Worm (Caenorhabditis elegans) whole organism, L1 larva: ENCODE measurements around the gene str-187.

Source experiments
- F16B12.6 ChIP-seq: fragments of 150-350 bp; optimal IDR thresholded peaks from 2 replicates; lab custom pipeline; 2014; ENCODE audit warnings: missing biosample characterization, missing genetic modification characterization
- aly-2 ChIP-seq: fragments of 150-350 bp; optimal IDR thresholded peaks from 2 replicates; lab custom pipeline; 2014; ENCODE audit warnings: missing biosample characterization, missing genetic modification characterization
- ama-1 ChIP-seq: fragments of 150-350 bp; optimal IDR thresholded peaks from 2 replicates; lab custom pipeline; 2014
- blmp-1 ChIP-seq: fragments of 150-350 bp; optimal IDR thresholded peaks from 2 replicates; lab custom pipeline; 2014; ENCODE audit warnings: missing biosample characterization, missing genetic modification characterization
- dpl-1 ChIP-seq, 3 experiments: fragments of 150-350 bp in 2 of 3; sonication (generic microtip) in 1 of 3; optimal IDR thresholded peaks; 2 replicates each; lab custom pipeline; 2014 to 2017; ENCODE audit warnings: missing biosample characterization in 3 of 3, missing genetic modification characterization in 3 of 3, missing genetic modification reagents in 3 of 3
- efl-1 ChIP-seq, 4 experiments: fragments of 150-350 bp; optimal IDR thresholded peaks in 3 of 4; peaks in 1 of 4; 1 replicate in 1 of 4; 2 replicates in 3 of 4; lab custom pipeline; 2014; ENCODE audit warnings: missing biosample characterization in 2 of 4, missing genetic modification characterization in 2 of 4, missing genetic modification reagents in 2 of 4
- efl-3 ChIP-seq: fragments of 200-800 bp; sonication (Bioruptor generic); optimal IDR thresholded peaks from 2 replicates; lab custom pipeline; 2018; ENCODE audit warnings: mild to moderate bottlenecking, missing genetic modification characterization, missing compliant biosample characterization
- egl-13 ChIP-seq: sonication (generic microtip); optimal IDR thresholded peaks from 2 replicates; lab custom pipeline; 2016; ENCODE audit warnings: missing genotype, missing genetic modification reagents, missing genetic modification characterization, missing compliant biosample characterization
- elt-2 ChIP-seq: sonication (generic microtip); optimal IDR thresholded peaks from 2 replicates; lab custom pipeline; 2016; ENCODE audit warnings: missing genetic modification characterization, mild to moderate bottlenecking, inconsistent platforms, missing compliant biosample characterization, missing genetic modification reagents
- elt-3 ChIP-seq, 6 experiments: fragments of 150-350 bp in 1 of 6; sonication (generic microtip); optimal IDR thresholded peaks; 2 replicates each; lab custom pipeline; 2017 to 2018; ENCODE audit warnings: missing biosample characterization in 6 of 6, missing genetic modification characterization in 6 of 6, inconsistent platforms in 1 of 6
- fkh-8 ChIP-seq: sonication (generic microtip); optimal IDR thresholded peaks from 2 replicates; lab custom pipeline; 2016; ENCODE audit warnings: mild to moderate bottlenecking, missing genetic modification characterization, missing compliant biosample characterization
- hlh-4 ChIP-seq: sonication (generic microtip); optimal IDR thresholded peaks from 2 replicates; lab custom pipeline; 2016; ENCODE audit warnings: mild to moderate bottlenecking, missing genetic modification characterization, missing compliant biosample characterization
- hpl-2 ChIP-seq: fragments of 150-350 bp; optimal IDR thresholded peaks from 2 replicates; lab custom pipeline; 2014; ENCODE audit warnings: missing biosample characterization, missing genetic modification reagents, missing genetic modification characterization
- lin-14 ChIP-seq: fragments of 200-800 bp; sonication (Bioruptor generic); optimal IDR thresholded peaks from 2 replicates; lab custom pipeline; 2018; ENCODE audit warnings: mild to moderate bottlenecking, missing genetic modification characterization, moderate library complexity, missing compliant biosample characterization
- lin-35 ChIP-seq, 2 experiments: fragments of 150-350 bp; optimal IDR thresholded peaks; 2 replicates each; lab custom pipeline; 2014; ENCODE audit warnings: missing biosample characterization in 2 of 2, missing genetic modification characterization in 2 of 2, missing genetic modification reagents in 2 of 2
- lsy-2 ChIP-seq, 2 experiments: fragments of 150-350 bp; optimal IDR thresholded peaks; 2 replicates each; lab custom pipeline; 2014; ENCODE audit warnings: missing biosample characterization in 2 of 2, missing genetic modification characterization in 2 of 2
- mep-1 ChIP-seq: fragments of 150-350 bp; optimal IDR thresholded peaks from 2 replicates; lab custom pipeline; 2014; ENCODE audit warnings: missing biosample characterization, missing genetic modification characterization
- nhr-11 ChIP-seq: fragments of 150-350 bp; optimal IDR thresholded peaks from 2 replicates; lab custom pipeline; 2014; ENCODE audit warnings: missing biosample characterization, missing genetic modification characterization
- nhr-12 ChIP-seq: sonication (generic microtip); optimal IDR thresholded peaks from 2 replicates; lab custom pipeline; 2017; ENCODE audit warnings: missing biosample characterization, missing genetic modification characterization
- nhr-20 ChIP-seq: sonication (generic microtip); optimal IDR thresholded peaks from 2 replicates; lab custom pipeline; 2016; ENCODE audit warnings: mild to moderate bottlenecking, missing genetic modification characterization, missing compliant biosample characterization
- nhr-237 ChIP-seq: fragments of 150-350 bp; optimal IDR thresholded peaks from 2 replicates; lab custom pipeline; 2014; ENCODE audit warnings: missing biosample characterization, missing genetic modification characterization
- nhr-71 ChIP-seq: sonication (generic microtip); optimal IDR thresholded peaks from 2 replicates; lab custom pipeline; 2016; ENCODE audit warnings: mild to moderate bottlenecking, missing genetic modification characterization, moderate library complexity, missing compliant biosample characterization
- nhr-76 ChIP-seq: sonication (generic microtip); optimal IDR thresholded peaks from 2 replicates; lab custom pipeline; 2017; ENCODE audit warnings: missing biosample characterization, missing genetic modification characterization
- nhr-77 ChIP-seq: fragments of 150-350 bp; optimal IDR thresholded peaks from 2 replicates; lab custom pipeline; 2014; ENCODE audit warnings: missing biosample characterization, missing genetic modification characterization
- nhr-85 ChIP-seq: sonication (generic microtip); peaks from one replicate; lab custom pipeline; 2016; ENCODE audit warnings: missing genetic modification characterization, inconsistent platforms, missing compliant biosample characterization
- nhr-90 ChIP-seq: sonication (generic microtip); optimal IDR thresholded peaks from 2 replicates; lab custom pipeline; 2016; ENCODE audit warnings: mild to moderate bottlenecking, missing genetic modification characterization, missing compliant biosample characterization; ENCODE audit not compliant: poor library complexity
- pag-3 ChIP-seq: sonication (generic microtip); optimal IDR thresholded peaks from 2 replicates; lab custom pipeline; 2017; ENCODE audit warnings: missing genetic modification characterization, mild to moderate bottlenecking, missing compliant biosample characterization, antibody characterized with exemption, borderline replicate concordance; ENCODE audit not compliant: insufficient read depth
- pqm-1 ChIP-seq: sonication (generic microtip); optimal IDR thresholded peaks from 3 replicates; lab custom pipeline; 2017; ENCODE audit warnings: missing biosample characterization, missing genetic modification characterization
- rnt-1 ChIP-seq: sonication (generic microtip); optimal IDR thresholded peaks from 2 replicates; lab custom pipeline; 2016; ENCODE audit warnings: mild to moderate bottlenecking, missing genetic modification characterization, moderate library complexity, missing compliant biosample characterization
- skn-1 ChIP-seq: fragments of 150-350 bp; optimal IDR thresholded peaks from 2 replicates; lab custom pipeline; 2014; ENCODE audit warnings: missing biosample characterization, missing genetic modification characterization
- snu-23 ChIP-seq: sonication (generic microtip); optimal IDR thresholded peaks from 2 replicates; lab custom pipeline; 2016; ENCODE audit warnings: missing genetic modification characterization, missing compliant biosample characterization
- swsn-7 ChIP-seq: sonication (generic microtip); optimal IDR thresholded peaks from 2 replicates; lab custom pipeline; 2016; ENCODE audit warnings: missing genetic modification characterization, missing compliant biosample characterization
- tbx-2 ChIP-seq: sonication (generic microtip); optimal IDR thresholded peaks from 2 replicates; lab custom pipeline; 2016; ENCODE audit warnings: missing genetic modification characterization, missing compliant biosample characterization
- unc-62 ChIP-seq: fragments of 150-350 bp; optimal IDR thresholded peaks from 2 replicates; lab custom pipeline; 2014; ENCODE audit warnings: missing biosample characterization, missing genetic modification reagents, missing genetic modification characterization
- unc-86 ChIP-seq: sonication (generic microtip); optimal IDR thresholded peaks from 2 replicates; lab custom pipeline; 2016; ENCODE audit warnings: missing genetic modification characterization, missing compliant biosample characterization
- unc-98 ChIP-seq: fragments of 200-800 bp; sonication (Bioruptor generic); IDR thresholded peaks from 2 replicates; pipeline ENCODE4 v1.3.6; 2022; ENCODE audit warnings: missing genetic modification characterization, missing compliant biosample characterization
- xbp-1 ChIP-seq: sonication (generic microtip); optimal IDR thresholded peaks from 2 replicates; lab custom pipeline; 2016; ENCODE audit warnings: missing genetic modification characterization, missing compliant biosample characterization
- zip-4 ChIP-seq: fragments of 200-800 bp; sonication (Bioruptor generic); optimal IDR thresholded peaks from 2 replicates; lab custom pipeline; 2018; ENCODE audit warnings: mild to moderate bottlenecking, missing genetic modification characterization, moderate library complexity, missing compliant biosample characterization
- ztf-11 ChIP-seq, 2 experiments: sonication (generic microtip); optimal IDR thresholded peaks; 2 replicates each; lab custom pipeline; 2016 to 2017; ENCODE audit warnings: missing genetic modification characterization in 2 of 2, missing biosample characterization in 1 of 2, missing compliant biosample characterization in 1 of 2

The str-187 gene

ce11 chrIV:17262385-17262784 lies 3.0 kb upstream of the str-187 start, which contains the start of gene ZK550.6:
ZK550.6 (minus strand) TSS chrIV:17262485.
- TF ChIP-seq efl-1 (optimal IDR thresholded peaks at IDR 0.05; lab: Kevin White, UChicago) = no peak
- peak in 1 of 2 experiments; percentile 6 for TF ChIP-seq efl-1 (GFP tag; optimal IDR thresholded peaks at IDR 0.05 in 1 of 2; lab: Kevin White, UChicago)
- TF ChIP-seq swsn-7 (tag; lab: Kevin White, UChicago) = no peak
- no peak for TF ChIP-seq nhr-76 (tag; lab: Kevin White, UChicago)

- peak; percentile 52 for TF ChIP-seq blmp-1 (tag; lab: Kevin White, UChicago)
- peak in 1 of 2 experiments; percentile 69 for TF ChIP-seq lin-35 (GFP tag; optimal IDR thresholded peaks at IDR 0.05; lab: Kevin White, UChicago)
- TF ChIP-seq ama-1 (lab: Kevin White, UChicago) = no peak
- TF ChIP-seq lsy-2 (tag; optimal IDR thresholded peaks at IDR 0.05; lab: Kevin White, UChicago) = peak in 1 of 2 experiments; percentile 17
- TF ChIP-seq nhr-90 = peak; percentile 15
- TF ChIP-seq fkh-8 = no peak
- TF ChIP-seq elt-3 (tag; optimal IDR thresholded peaks at IDR 0.05; lab: Kevin White, UChicago) = peak in 2 of 6 experiments; percentile 0 to 24
- no peak for TF ChIP-seq nhr-11
- TF ChIP-seq pqm-1 (tag; lab: Kevin White, UChicago) = peak; percentile 6
- TF ChIP-seq hlh-4 (tag; lab: Kevin White, UChicago) = no peak
- no peak for TF ChIP-seq unc-62
- TF ChIP-seq snu-23 (GFP tag; lab: Kevin White, UChicago) = peak; percentile 20
- TF ChIP-seq elt-2 (tag; lab: Kevin White, UChicago) = peak; percentile 85
- peak; percentile 27 for TF ChIP-seq nhr-20 (tag; lab: Kevin White, UChicago)
These were observed 1.7 kb upstream of the str-187 start for ce11 chrIV:17263714-17264113.

ce11 chrIV:17264714-17265113 lies 665 bp upstream of the str-187 start, which contains the start of gene F26D10.13:
F26D10.13 (minus strand) TSS chrIV:17264814.
- no peak for TF ChIP-seq nhr-12
- no peak for TF ChIP-seq elt-3 (tag; optimal IDR thresholded peaks at IDR 0.05; lab: Kevin White, UChicago)

- TF ChIP-seq nhr-237 (tag; lab: Kevin White, UChicago) = no peak
- TF ChIP-seq pag-3 (tag; lab: Kevin White, UChicago) = no peak
These were observed 337 bp downstream of the str-187 start for ce11 chrIV:17265716-17266115.

- no peak for TF ChIP-seq lin-35 (GFP tag; optimal IDR thresholded peaks at IDR 0.05; lab: Kevin White, UChicago)
- TF ChIP-seq egl-13 (tag; lab: Kevin White, UChicago) = no peak
- TF ChIP-seq dpl-1 (GFP tag; optimal IDR thresholded peaks at IDR 0.05; lab: Kevin White, UChicago) = no peak
- no peak for TF ChIP-seq unc-98 (GFP tag; lab: Robert Waterston, UW)
- no peak for TF ChIP-seq efl-1 (optimal IDR thresholded peaks at IDR 0.05; lab: Kevin White, UChicago)
- no peak for TF ChIP-seq efl-1 (GFP tag; optimal IDR thresholded peaks at IDR 0.05 in 1 of 2; lab: Kevin White, UChicago)
These were observed 2.0 kb downstream of the str-187 start for ce11 chrIV:17267304-17267891.

ce11 chrIV:17268069-17268468 lies 2.7 kb downstream of the str-187 start:
- TF ChIP-seq unc-86 (tag; lab: Kevin White, UChicago) (no peak), skn-1 (tag; lab: Kevin White, UChicago) (peak; percentile 91), mep-1 (no peak)

- peak; percentile 10 for TF ChIP-seq xbp-1 (tag; lab: Kevin White, UChicago)
- TF ChIP-seq blmp-1 (tag; lab: Kevin White, UChicago) = peak; percentile 56
- no peak for TF ChIP-seq ama-1 (lab: Kevin White, UChicago)
- peak; percentile 37 for TF ChIP-seq rnt-1 (tag; lab: Kevin White, UChicago)
- peak; percentile 53 for TF ChIP-seq nhr-71 (tag; lab: Kevin White, UChicago)
- peak; percentile 64 for TF ChIP-seq snu-23 (GFP tag; lab: Kevin White, UChicago)
- no peak for TF ChIP-seq aly-2 (tag; lab: Kevin White, UChicago)
- TF ChIP-seq zip-4 = no peak
- TF ChIP-seq efl-3 = no peak
- TF ChIP-seq mep-1 = peak; percentile 82
- peak; percentile 21 for TF ChIP-seq nhr-90
- no peak for TF ChIP-seq ztf-11 (tag; optimal IDR thresholded peaks at IDR 0.05; lab: Kevin White, UChicago)
- TF ChIP-seq nhr-77 (tag; lab: Kevin White, UChicago) = no peak
- peak; percentile 81 for TF ChIP-seq lin-14 (GFP tag; lab: Kevin White, UChicago)
- TF ChIP-seq nhr-85 (tag; lab: Kevin White, UChicago) = no peak
- peak; percentile 21 for TF ChIP-seq F16B12.6 (tag; lab: Kevin White, UChicago)
- peak; percentile 10 for TF ChIP-seq tbx-2 (tag; lab: Kevin White, UChicago)
- peak; percentile 63 for TF ChIP-seq skn-1 (tag; lab: Kevin White, UChicago)
- no peak for TF ChIP-seq hpl-2 (GFP tag; lab: Kevin White, UChicago)
- peak in 1 of 3 experiments; percentile 34 for TF ChIP-seq dpl-1 (GFP tag; optimal IDR thresholded peaks at IDR 0.05; lab: Kevin White, UChicago)
These were observed 3.2 kb downstream of the str-187 start for ce11 chrIV:17268628-17269027.
